Worm (Caenorhabditis elegans) whole organism, L4 larva: ENCODE results near the gene Y41C4A.21.

Source experiments
- F26F4.8 ChIP-seq: fragments of 200-800 bp; sonication (Bioruptor generic); conservative IDR thresholded peaks from 2 replicates; pipeline ENCODE4 v1.3.6; 2022; ENCODE audit warnings: missing genetic modification characterization, missing compliant biosample characterization
- F49E8.2 ChIP-seq: sonication (generic microtip); optimal IDR thresholded peaks from 2 replicates; lab custom pipeline; 2016; ENCODE audit warnings: missing compliant biosample characterization, mild to moderate bottlenecking, missing genetic modification characterization, borderline replicate concordance
- T20F7.1 ChIP-seq: fragments of 200-800 bp; sonication (Bioruptor generic); optimal IDR thresholded peaks from 2 replicates; lab custom pipeline; 2018; ENCODE audit warnings: mild to moderate bottlenecking, missing genetic modification characterization, missing compliant biosample characterization
- T26A8.4 ChIP-seq: fragments of 200-800 bp; sonication (Bioruptor generic); IDR thresholded peaks from 2 replicates; pipeline ENCODE4 v1.3.6; 2022; ENCODE audit warnings: missing genetic modification characterization, missing compliant biosample characterization
- Y5F2A.4 ChIP-seq: fragments of 200-800 bp; sonication (Bioruptor generic); optimal IDR thresholded peaks from 2 replicates; lab custom pipeline; 2018; ENCODE audit warnings: mild to moderate bottlenecking, missing genetic modification characterization, missing compliant biosample characterization
- ZK546.5 ChIP-seq, 2 experiments: sonication (generic microtip); optimal IDR thresholded peaks; 2 replicates each; lab custom pipeline; 2017; ENCODE audit warnings: missing biosample characterization in 2 of 2, missing genetic modification characterization in 2 of 2
- aha-1 ChIP-seq: fragments of 150-350 bp; peaks from one replicate; lab custom pipeline; 2014; ENCODE audit warnings: missing biosample characterization, missing genetic modification characterization
- aly-2 ChIP-seq: sonication (generic microtip); optimal IDR thresholded peaks from 2 replicates; lab custom pipeline; 2018; ENCODE audit warnings: missing biosample characterization, missing genetic modification characterization
- ama-1 ChIP-seq: fragments of 150-350 bp; optimal IDR thresholded peaks from 2 replicates; lab custom pipeline; 2014; ENCODE audit warnings: inconsistent platforms, mixed read lengths
- arid-1 ChIP-seq: fragments of 200-800 bp; sonication (Bioruptor generic); conservative IDR thresholded peaks from 2 replicates; pipeline ENCODE4 v1.3.6; 2022; ENCODE audit warnings: missing genetic modification reagents, missing genetic modification characterization, missing compliant biosample characterization
- ceh-20 ChIP-seq: fragments of 200-800 bp; sonication (Bioruptor generic); IDR thresholded peaks from 2 replicates; pipeline ENCODE4 v1.3.6; 2022; ENCODE audit warnings: missing genetic modification reagents, missing genetic modification characterization, missing compliant biosample characterization
- ceh-44 ChIP-seq: fragments of 200-800 bp; sonication (Bioruptor generic); IDR thresholded peaks from 2 replicates; pipeline ENCODE4 v1.3.6; 2022; ENCODE audit warnings: missing genetic modification reagents, missing genetic modification characterization, missing compliant biosample characterization
- ceh-82 ChIP-seq: sonication (generic microtip); optimal IDR thresholded peaks from 2 replicates; lab custom pipeline; 2017; ENCODE audit warnings: missing biosample characterization, missing genetic modification characterization
- daf-12 ChIP-seq: fragments of 150-350 bp; optimal IDR thresholded peaks from 2 replicates; lab custom pipeline; 2014; ENCODE audit warnings: missing biosample characterization, missing genetic modification reagents, missing genetic modification characterization
- daf-16 ChIP-seq, 3 experiments: sonication (generic microtip); optimal IDR thresholded peaks; 2 replicates each; lab custom pipeline; 2016 to 2017; ENCODE audit warnings: missing genetic modification characterization in 3 of 3, missing genetic modification reagents in 3 of 3, mild to moderate bottlenecking in 2 of 3, missing compliant biosample characterization in 2 of 3, missing biosample characterization in 1 of 3, moderate library complexity in 1 of 3
- dmd-6 ChIP-seq: fragments of 200-800 bp; sonication (Bioruptor generic); IDR thresholded peaks from 2 replicates; pipeline ENCODE4 v1.3.6; 2022; ENCODE audit warnings: missing genetic modification reagents, missing genetic modification characterization, missing compliant biosample characterization
- dmd-8 ChIP-seq: fragments of 200-800 bp; sonication (Bioruptor generic); IDR thresholded peaks from 2 replicates; pipeline ENCODE4 v1.3.6; 2022; ENCODE audit warnings: missing genetic modification characterization, missing compliant biosample characterization
- dpl-1 ChIP-seq: fragments of 150-350 bp; optimal IDR thresholded peaks from 2 replicates; lab custom pipeline; 2014; ENCODE audit warnings: missing biosample characterization, missing genetic modification reagents, missing genetic modification characterization
- hlh-11 ChIP-seq: fragments of 200-800 bp; sonication (Bioruptor generic); optimal IDR thresholded peaks from 2 replicates; lab custom pipeline; 2018; ENCODE audit warnings: mild to moderate bottlenecking, missing genetic modification characterization, missing compliant biosample characterization
- hlh-30 ChIP-seq: sonication (generic microtip); optimal IDR thresholded peaks from 2 replicates; lab custom pipeline; 2017; ENCODE audit warnings: antibody characterized with exemption, mild to moderate bottlenecking, missing genetic modification characterization, missing compliant biosample characterization; ENCODE audit not compliant: insufficient read depth
- hmg-1.1 ChIP-seq: fragments of 200-800 bp; sonication (Bioruptor generic); IDR thresholded peaks from 2 replicates; pipeline ENCODE4 v1.3.6; 2022; ENCODE audit warnings: missing genetic modification reagents, missing genetic modification characterization, missing compliant biosample characterization
- jun-1 ChIP-seq: fragments of 150-350 bp; optimal IDR thresholded peaks from 2 replicates; lab custom pipeline; 2014; ENCODE audit warnings: missing biosample characterization, missing genetic modification reagents, missing genetic modification characterization
- lin-1 ChIP-seq: fragments of 200-800 bp; sonication (Bioruptor generic); IDR thresholded peaks from 2 replicates; pipeline ENCODE4 v1.3.6; 2022; ENCODE audit warnings: missing genetic modification reagents, missing genetic modification characterization, missing compliant biosample characterization
- lin-29 ChIP-seq: fragments of 200-800 bp; sonication (Bioruptor generic); IDR thresholded peaks from 2 replicates; pipeline ENCODE4 v1.3.6; 2022; ENCODE audit warnings: missing genetic modification reagents, missing genetic modification characterization, missing compliant biosample characterization
- lin-38 ChIP-seq: fragments of 200-800 bp; sonication (Bioruptor generic); IDR thresholded peaks from 2 replicates; pipeline ENCODE4 v1.3.6; 2022; ENCODE audit warnings: missing genetic modification reagents, missing genetic modification characterization, missing compliant biosample characterization
- madf-5 ChIP-seq, 2 experiments: fragments of 200-800 bp; sonication (Bioruptor generic); IDR thresholded peaks; 2 replicates each; pipeline ENCODE4 v1.3.6; 2022; ENCODE audit warnings: missing compliant biosample characterization in 2 of 2, missing genetic modification characterization in 2 of 2
- nhr-102 ChIP-seq: sonication (generic microtip); optimal IDR thresholded peaks from 2 replicates; lab custom pipeline; 2016; ENCODE audit warnings: mild to moderate bottlenecking, missing genetic modification characterization, moderate library complexity, missing compliant biosample characterization
- nhr-111 ChIP-seq: fragments of 200-800 bp; sonication (Bioruptor generic); optimal IDR thresholded peaks from 2 replicates; lab custom pipeline; 2018; ENCODE audit warnings: mild to moderate bottlenecking, missing genetic modification characterization, missing compliant biosample characterization
- nhr-237 ChIP-seq: sonication (generic microtip); optimal IDR thresholded peaks from 2 replicates; lab custom pipeline; 2017; ENCODE audit warnings: missing biosample characterization, missing genetic modification characterization
- nhr-25 ChIP-seq: sonication (generic microtip); optimal IDR thresholded peaks from 2 replicates; lab custom pipeline; 2017; ENCODE audit warnings: missing genetic modification characterization, mild to moderate bottlenecking, missing compliant biosample characterization, antibody characterized with exemption, moderate library complexity, borderline replicate concordance; ENCODE audit not compliant: insufficient read depth
- nhr-28 ChIP-seq: fragments of 150-350 bp; optimal IDR thresholded peaks from 2 replicates; lab custom pipeline; 2014; ENCODE audit warnings: missing biosample characterization, missing genetic modification characterization
- nhr-41 ChIP-seq: fragments of 200-800 bp; sonication (Bioruptor generic); IDR thresholded peaks from 2 replicates; pipeline ENCODE4 v1.3.6; 2022; ENCODE audit warnings: missing genetic modification reagents, missing genetic modification characterization, missing compliant biosample characterization
- pqm-1 ChIP-seq: sonication (generic microtip); optimal IDR thresholded peaks from 2 replicates; lab custom pipeline; 2017; ENCODE audit warnings: missing biosample characterization, missing genetic modification characterization
- rbr-2 ChIP-seq: sonication (generic microtip); optimal IDR thresholded peaks from 2 replicates; lab custom pipeline; 2016; ENCODE audit warnings: missing genotype, missing genetic modification characterization, missing compliant biosample characterization
- set-16 ChIP-seq: fragments of 200-800 bp; sonication (Bioruptor generic); IDR thresholded peaks from 2 replicates; pipeline ENCODE4 v1.3.6; 2022; ENCODE audit warnings: missing genetic modification reagents, missing genetic modification characterization, missing compliant biosample characterization
- skn-1 ChIP-seq: fragments of 150-350 bp; optimal IDR thresholded peaks from 2 replicates; lab custom pipeline; 2014; ENCODE audit warnings: missing biosample characterization, missing genetic modification characterization
- snpc-4 ChIP-seq: fragments of 150-350 bp; optimal IDR thresholded peaks from 2 replicates; lab custom pipeline; 2014; ENCODE audit warnings: missing biosample characterization, missing genetic modification characterization
- spr-3 ChIP-seq: fragments of 200-800 bp; sonication (Bioruptor generic); optimal IDR thresholded peaks from 2 replicates; lab custom pipeline; 2018; ENCODE audit warnings: mild to moderate bottlenecking, missing genetic modification characterization, missing compliant biosample characterization
- tag-97 ChIP-seq: fragments of 200-800 bp; sonication (Bioruptor generic); IDR thresholded peaks from 2 replicates; pipeline ENCODE4 v1.3.6; 2022; ENCODE audit warnings: missing genetic modification characterization, missing compliant biosample characterization
- tra-1 ChIP-seq: fragments of 200-800 bp; sonication (Bioruptor generic); IDR thresholded peaks from 2 replicates; pipeline ENCODE4 v1.3.6; 2022; ENCODE audit warnings: missing genetic modification reagents, missing genetic modification characterization, missing compliant biosample characterization
- vab-7 ChIP-seq: fragments of 200-800 bp; sonication (Bioruptor generic); IDR thresholded peaks from 2 replicates; pipeline ENCODE4 v1.3.6; 2022; ENCODE audit warnings: missing genetic modification reagents, missing genetic modification characterization, missing compliant biosample characterization
- zip-2 ChIP-seq: fragments of 150-350 bp; optimal IDR thresholded peaks from 2 replicates; lab custom pipeline; 2014; ENCODE audit warnings: missing biosample characterization, missing genetic modification characterization

Y41C4A.21 gene

ce11 chrIII:11721405-11721804 is 10.8 kb upstream of the Y41C4A.21 start, which contains the start of gene Y41C4A.32:
Gene Y41C4A.32 (plus strand): TSS chrIII:11721706.
- TF ChIP-seq hlh-30 (tag; lab: Kevin White, UChicago) (peak; percentile 43), ceh-20 (GFP tag; lab: Robert Waterston, UW) (no peak), lin-38 (peak; percentile 29), nhr-28 (peak; percentile 9), F26F4.8 (GFP tag; lab: Robert Waterston, UW) (no peak), pqm-1 (no peak), hlh-11 (tag; lab: Kevin White, UChicago) (peak; percentile 7), hmg-1.1 (GFP tag; lab: Robert Waterston, UW) (0 out of 2 replicates have a peak, but pooled peaks have one; percentile 19)

- TF ChIP-seq daf-16 (GFP tag; optimal IDR thresholded peaks at IDR 0.05; lab: Kevin White, UChicago), result no peak
- TF ChIP-seq daf-16 (tag; optimal IDR thresholded peaks at IDR 0.05; lab: Kevin White, UChicago), result peak; percentile 31
- no peak for TF ChIP-seq tra-1 (GFP tag; lab: Robert Waterston, UW)
- TF ChIP-seq, all 104 proteins: peak for 1
Measured at ce11 chrIII:11726590-11726989, 5.6 kb upstream of the Y41C4A.21 start, which contains the start of gene Y41C4A.12. Gene Y41C4A.12 (minus strand): TSS chrIII:11726690.

ce11 chrIII:11727010-11727409 is 5.1 kb upstream of the Y41C4A.21 start:
- peak; percentile 43 for TF ChIP-seq dmd-6
- no peak for TF ChIP-seq set-16 (GFP tag; lab: Robert Waterston, UW)
- TF ChIP-seq zip-2 (tag; lab: Kevin White, UChicago), result no peak
- TF ChIP-seq rbr-2 (tag; lab: Kevin White, UChicago), result no peak
- no peak for TF ChIP-seq daf-12
- TF ChIP-seq skn-1, result no peak
- peak; percentile 39; the same call in 1 of the 2 replicates for TF ChIP-seq lin-1 (GFP tag; lab: Robert Waterston, UW)
- TF ChIP-seq Y5F2A.4 (GFP tag; lab: Kevin White, UChicago), result no peak
- TF ChIP-seq ceh-82 (tag; lab: Kevin White, UChicago), result no peak
- TF ChIP-seq hlh-30 (tag; lab: Kevin White, UChicago), result peak; percentile 68
- peak; percentile 3 for TF ChIP-seq nhr-28
- TF ChIP-seq lin-38, result no peak
- TF ChIP-seq pqm-1, result no peak
- peak; percentile 17 for TF ChIP-seq hlh-11 (tag; lab: Kevin White, UChicago)
- peak; percentile 55; the same call in 1 of the 2 replicates for TF ChIP-seq nhr-41 (GFP tag; lab: Robert Waterston, UW)

- TF ChIP-seq dpl-1 (no peak), ZK546.5 (tag; optimal IDR thresholded peaks at IDR 0.05; lab: Kevin White, UChicago) (no peak), T20F7.1 (GFP tag; lab: Kevin White, UChicago) (no peak), lin-29 (no peak), nhr-111 (GFP tag; lab: Kevin White, UChicago) (no peak), nhr-102 (no peak), aha-1 (tag; lab: Kevin White, UChicago) (peak; percentile 39)
Measured at ce11 chrIII:11730312-11730711, 1.8 kb upstream of the Y41C4A.21 start, which contains the start of gene Y41C4A.18. Gene Y41C4A.18 (plus strand): TSS chrIII:11730612.

- TF ChIP-seq set-16 (GFP tag; lab: Robert Waterston, UW), result peak; percentile 89
- no peak for TF ChIP-seq vab-7
- 0 out of 4 replicates have a peak, but pooled peaks of 1 of the 2 experiments have one; percentile 17 for TF ChIP-seq madf-5 (GFP tag; IDR thresholded peaks at IDR 0.05; lab: Robert Waterston, UW)
Measured at ce11 chrIII:11730850-11731249, 1.3 kb upstream of the Y41C4A.21 start.

ce11 chrIII:11731491-11731890 is 665 bp upstream of the Y41C4A.21 start:
- TF ChIP-seq nhr-237 (tag; lab: Kevin White, UChicago), result no peak
- TF ChIP-seq T26A8.4, result no peak
- no peak for TF ChIP-seq jun-1 (tag; lab: Kevin White, UChicago)
- no peak for TF ChIP-seq arid-1 (GFP tag; lab: Robert Waterston, UW)
- no peak for TF ChIP-seq ama-1 (lab: Kevin White, UChicago)
- TF ChIP-seq ceh-44, result no peak
- TF ChIP-seq spr-3 (GFP tag; lab: Kevin White, UChicago), result no peak
- TF ChIP-seq aly-2 (tag; lab: Kevin White, UChicago), result no peak
- TF ChIP-seq tag-97 (GFP tag; lab: Robert Waterston, UW), result no peak
- TF ChIP-seq dmd-8 (GFP tag; lab: Robert Waterston, UW), result no peak
- no peak for TF ChIP-seq dpl-1
- no peak for TF ChIP-seq F49E8.2 (tag; lab: Kevin White, UChicago)
- no peak for TF ChIP-seq nhr-25 (tag; lab: Kevin White, UChicago)
- no peak for TF ChIP-seq snpc-4 (tag; lab: Kevin White, UChicago)
- TF ChIP-seq, all 104 proteins: peak for 0
